Fruit fly (Drosophila melanogaster): ENCODE data around the gene CG32638.
A peak's percentile ranks its signal among the peaks of the same experiment; 100 is the strongest.

CG32638 gene

DNA sequence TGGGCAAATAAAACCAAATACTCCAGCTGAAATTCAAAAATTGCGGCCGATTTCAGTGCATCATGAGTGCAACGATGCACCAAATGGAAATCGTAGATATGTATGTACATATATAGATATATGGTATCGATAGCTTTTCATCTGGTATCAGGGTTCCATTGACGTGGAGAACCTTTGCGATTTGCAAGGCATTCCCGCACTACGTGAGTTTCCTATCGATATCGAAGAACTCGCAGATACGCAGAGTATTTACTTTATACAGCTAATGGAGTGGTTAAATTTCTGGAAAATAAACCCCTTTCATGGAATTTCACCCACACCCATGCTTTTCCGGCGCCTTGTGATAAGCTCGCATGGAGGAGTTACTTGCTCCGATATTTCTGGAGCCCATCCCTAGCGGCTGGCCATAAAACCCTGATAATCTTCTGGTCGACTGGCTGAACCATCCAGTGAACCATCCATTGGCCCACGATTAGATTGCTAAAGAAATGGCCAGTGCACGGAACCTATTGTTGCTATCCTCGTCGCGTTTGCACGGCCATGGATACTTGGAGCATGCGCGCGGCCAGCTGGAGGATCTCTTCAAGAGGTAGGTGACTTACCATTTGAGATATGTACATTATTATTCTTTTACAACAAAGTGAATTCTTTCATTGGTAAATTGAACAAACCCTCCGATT, 34.4 kb downstream of the CG32638 start, which contains the start of gene CG2200 (continued):
- TF ChIP-seq dpn (GFP tag; optimal IDR thresholded peaks at IDR 0.05) (peak; percentile 10 to 53), phol (tag; optimal IDR thresholded peaks at IDR 0.05) (peak; percentile 36), HLH54F (GFP tag; optimal IDR thresholded peaks at IDR 0.05) (peak; percentile 28), Fer1 (GFP tag; optimal IDR thresholded peaks at IDR 0.05) (peak; percentile 23), sisA (GFP tag; IDR thresholded peaks at IDR 0.05) (peak; percentile 36; the same call in 1 of the 2 replicates), Antp (GFP tag; optimal IDR thresholded peaks at IDR 0.05) (peak; percentile 37), Mad (GFP tag; optimal IDR thresholded peaks at IDR 0.05) (no peak), Hr51 (GFP tag; optimal IDR thresholded peaks at IDR 0.05) (peak in 1 of 2 experiments; percentile 7), CG3065 (GFP tag; optimal IDR thresholded peaks at IDR 0.05) (no peak), CG17359 (tag; optimal IDR thresholded peaks at IDR 0.05) (peak; percentile 23), CG17385 (GFP tag; optimal IDR thresholded peaks at IDR 0.05) (peak; percentile 19), Blimp-1 (GFP tag; optimal IDR thresholded peaks at IDR 0.05) (no peak), tgo (GFP tag; IDR thresholded peaks at IDR 0.05) (peak; percentile 32; the same call in 1 of the 3 replicates), CG2120 (GFP tag; optimal IDR thresholded peaks at IDR 0.05) (peak; percentile 65), NfI (GFP tag; optimal IDR thresholded peaks at IDR 0.05) (peak; percentile 12), CG15269 (tag; optimal IDR thresholded peaks at IDR 0.05) (peak; percentile 22), CG3281 (GFP tag; optimal IDR thresholded peaks at IDR 0.05) (peak; percentile 46), CG7357 (GFP tag; IDR thresholded peaks at IDR 0.05) (no peak), CG7839 (tag; optimal IDR thresholded peaks at IDR 0.05) (peak; percentile 21), CG43689 (GFP tag; IDR thresholded peaks at IDR 0.05) (no peak), lilli (GFP tag; optimal IDR thresholded peaks at IDR 0.05) (peak; percentile 68), CG11247 (GFP tag; IDR thresholded peaks at IDR 0.05) (peak; percentile 35; the same call in 1 of the 2 replicates), ken (GFP tag; IDR thresholded peaks at IDR 0.05) (peak; percentile 53; the same call in 1 of the 3 replicates), Doc3 (GFP tag; IDR thresholded peaks at IDR 0.05; ENCODE audit: partially characterized antibody) (peak; percentile 76), HLH4C (GFP tag; IDR thresholded peaks at IDR 0.05; ENCODE audit: partially characterized antibody) (peak; percentile 85), CG7786 (GFP tag; optimal IDR thresholded peaks at IDR 0.05) (peak; percentile 19), org-1 (GFP tag; optimal IDR thresholded peaks at IDR 0.05) (no peak), Dad (GFP tag; optimal IDR thresholded peaks at IDR 0.05) (peak; percentile 17), CG18599 (GFP tag; optimal IDR thresholded peaks at IDR 0.05) (peak; percentile 56), HmgZ (tag; optimal IDR thresholded peaks at IDR 0.05) (peak; percentile 54), CG2678 (tag; optimal IDR thresholded peaks at IDR 0.05) (peak; percentile 26), CG3995 (GFP tag; optimal IDR thresholded peaks at IDR 0.05) (peak; percentile 59), nom (GFP tag; optimal IDR thresholded peaks at IDR 0.05) (peak; percentile 27), CG11560 (tag; IDR thresholded peaks at IDR 0.05) (no peak), CG18619 (GFP tag; optimal IDR thresholded peaks at IDR 0.05) (peak; percentile 3), grn (GFP tag; optimal IDR thresholded peaks at IDR 0.05) (peak; percentile 16), CG9215 (GFP tag; IDR thresholded peaks at IDR 0.05) (peak; percentile 18; the same call in 1 of the 2 replicates), Dll (GFP tag; IDR thresholded peaks at IDR 0.05; ENCODE audit: partially characterized antibody) (peak; percentile 89), CG9797 (GFP tag; optimal IDR thresholded peaks at IDR 0.05) (peak; percentile 4), D19A (tag; optimal IDR thresholded peaks at IDR 0.05) (peak; percentile 19), CG6654 (GFP tag; optimal IDR thresholded peaks at IDR 0.05) (no peak), vnd (GFP tag; IDR thresholded peaks at IDR 0.05; ENCODE audit: partially characterized antibody) (peak; percentile 77), maf-S (GFP tag; optimal IDR thresholded peaks at IDR 0.05) (peak; percentile 6), CG9727 (GFP tag; optimal IDR thresholded peaks at IDR 0.05) (peak; percentile 9), CG5180 (GFP tag; optimal IDR thresholded peaks at IDR 0.05) (no peak), ttk (GFP tag; IDR thresholded peaks at IDR 0.05) (no peak), da (GFP tag; optimal IDR thresholded peaks at IDR 0.05) (no peak), Ravus (GFP tag; IDR thresholded peaks at IDR 0.05) (no peak), Gug (GFP tag; IDR thresholded peaks at IDR 0.05) (no peak)
